Worm (Caenorhabditis elegans) whole organism, mixed stage, embryonic: Measurements from ENCODE around the gene clec-228.

Source experiments
- M03D4.4 ChIP-seq: sonication (generic microtip); optimal IDR thresholded peaks from 2 replicates; lab custom pipeline; 2017; ENCODE audit warnings: mild to moderate bottlenecking, missing genetic modification characterization, missing compliant biosample characterization
- blmp-1 ChIP-seq: fragments of 150-350 bp; optimal IDR thresholded peaks from 2 replicates; lab custom pipeline; 2014; ENCODE audit warnings: missing biosample characterization, missing genetic modification characterization
- ceh-39 ChIP-seq: fragments of 150-350 bp; optimal IDR thresholded peaks from 2 replicates; lab custom pipeline; 2014; ENCODE audit warnings: missing biosample characterization, missing genetic modification characterization
- ceh-43 ChIP-seq: fragments of 200-800 bp; sonication (Bioruptor generic); optimal IDR thresholded peaks from 2 replicates; lab custom pipeline; 2018; ENCODE audit warnings: mild to moderate bottlenecking, missing genetic modification characterization, moderate library complexity, missing compliant biosample characterization
- ceh-83 ChIP-seq: fragments of 200-800 bp; sonication (Bioruptor generic); optimal IDR thresholded peaks from 2 replicates; lab custom pipeline; 2018; ENCODE audit warnings: mild to moderate bottlenecking, missing genetic modification characterization, missing compliant biosample characterization
- ces-1 ChIP-seq: fragments of 150-350 bp; optimal IDR thresholded peaks from 2 replicates; lab custom pipeline; 2014; ENCODE audit warnings: missing biosample characterization, missing genetic modification reagents, missing genetic modification characterization
- cnd-1 ChIP-seq: fragments of 200-800 bp; sonication (Bioruptor generic); optimal IDR thresholded peaks from 2 replicates; lab custom pipeline; 2018; ENCODE audit warnings: mild to moderate bottlenecking, missing genetic modification characterization, missing compliant biosample characterization
- drap-1 ChIP-seq: fragments of 200-800 bp; sonication (Bioruptor generic); optimal IDR thresholded peaks from 3 replicates; lab custom pipeline; 2018; ENCODE audit warnings: mild to moderate bottlenecking, missing genetic modification characterization, missing compliant biosample characterization
- elt-1 ChIP-seq: sonication (generic microtip); optimal IDR thresholded peaks from 2 replicates; lab custom pipeline; 2017; ENCODE audit warnings: missing genetic modification characterization, mild to moderate bottlenecking, missing compliant biosample characterization, antibody characterized with exemption, moderate library complexity, borderline replicate concordance; ENCODE audit not compliant: insufficient read depth
- elt-3 ChIP-seq: fragments of 150-350 bp; optimal IDR thresholded peaks from 2 replicates; lab custom pipeline; 2014; ENCODE audit warnings: missing biosample characterization, missing genetic modification characterization
- flh-1 ChIP-seq: fragments of 200-800 bp; sonication (Bioruptor generic); optimal IDR thresholded peaks from 2 replicates; lab custom pipeline; 2018; ENCODE audit warnings: mild to moderate bottlenecking, missing genetic modification characterization, moderate library complexity, missing compliant biosample characterization
- ham-2 ChIP-seq: fragments of 200-800 bp; sonication (Bioruptor generic); optimal IDR thresholded peaks from 2 replicates; lab custom pipeline; 2018; ENCODE audit warnings: mild to moderate bottlenecking, missing genetic modification characterization, missing compliant biosample characterization
- hlh-1 ChIP-seq: fragments of 150-350 bp; optimal IDR thresholded peaks from 2 replicates; lab custom pipeline; 2014; ENCODE audit warnings: missing biosample characterization, missing genetic modification reagents, missing genetic modification characterization
- lin-13 ChIP-seq: fragments of 150-350 bp; optimal IDR thresholded peaks from 2 replicates; lab custom pipeline; 2014; ENCODE audit warnings: missing biosample characterization, missing genetic modification characterization
- lsy-2 ChIP-seq: fragments of 150-350 bp; optimal IDR thresholded peaks from 2 replicates; lab custom pipeline; 2014; ENCODE audit warnings: missing biosample characterization, missing genetic modification characterization
- mab-5 ChIP-seq: fragments of 150-350 bp; optimal IDR thresholded peaks from 2 replicates; lab custom pipeline; 2014; ENCODE audit warnings: missing biosample characterization, missing genetic modification characterization
- mep-1 ChIP-seq: fragments of 150-350 bp; optimal IDR thresholded peaks from 2 replicates; lab custom pipeline; 2017; ENCODE audit warnings: missing biosample characterization, missing genetic modification reagents, missing genetic modification characterization, inconsistent platforms
- mls-2 ChIP-seq: sonication (generic microtip); optimal IDR thresholded peaks from 2 replicates; lab custom pipeline; 2016; ENCODE audit warnings: mild to moderate bottlenecking, missing genetic modification characterization, moderate library complexity, missing compliant biosample characterization
- nhr-12 ChIP-seq: fragments of 150-350 bp; optimal IDR thresholded peaks from 2 replicates; lab custom pipeline; 2014; ENCODE audit warnings: missing biosample characterization, missing genetic modification characterization
- nhr-2 ChIP-seq: fragments of 150-350 bp; optimal IDR thresholded peaks from 2 replicates; lab custom pipeline; 2014; ENCODE audit warnings: missing biosample characterization, missing genetic modification characterization
- nhr-237 ChIP-seq: fragments of 150-350 bp; optimal IDR thresholded peaks from 2 replicates; lab custom pipeline; 2014; ENCODE audit warnings: missing biosample characterization, missing genetic modification characterization
- nhr-28 ChIP-seq: fragments of 150-350 bp; optimal IDR thresholded peaks from 2 replicates; lab custom pipeline; 2014; ENCODE audit warnings: missing biosample characterization, missing genetic modification characterization
- snpc-4 ChIP-seq: fragments of 150-350 bp; optimal IDR thresholded peaks from 2 replicates; lab custom pipeline; 2014; ENCODE audit warnings: missing biosample characterization, missing genetic modification characterization
- sptf-1 ChIP-seq: sonication (generic microtip); optimal IDR thresholded peaks from 2 replicates; lab custom pipeline; 2017; ENCODE audit warnings: mild to moderate bottlenecking, missing genetic modification characterization, moderate library complexity, missing compliant biosample characterization
- tbx-8 ChIP-seq: fragments of 200-800 bp; sonication (Bioruptor generic); optimal IDR thresholded peaks from 2 replicates; lab custom pipeline; 2018; ENCODE audit warnings: mild to moderate bottlenecking, missing genetic modification characterization, moderate library complexity, missing compliant biosample characterization
- unc-120 ChIP-seq: sonication (generic microtip); optimal IDR thresholded peaks from 2 replicates; lab custom pipeline; 2017; ENCODE audit warnings: missing genetic modification characterization, missing compliant biosample characterization; ENCODE audit not compliant: poor library complexity, severe bottlenecking
- unc-62 ChIP-seq: fragments of 150-350 bp; optimal IDR thresholded peaks from 2 replicates; lab custom pipeline; 2014; ENCODE audit warnings: missing biosample characterization, missing genetic modification reagents, missing genetic modification characterization
- zip-8 ChIP-seq: fragments of 150-350 bp; optimal IDR thresholded peaks from 2 replicates; lab custom pipeline; 2014; ENCODE audit warnings: missing biosample characterization, missing genetic modification characterization
- ztf-11 ChIP-seq: fragments of 150-350 bp; optimal IDR thresholded peaks from 2 replicates; lab custom pipeline; 2014; ENCODE audit warnings: missing biosample characterization, missing genetic modification characterization

clec-228 gene

DNA sequence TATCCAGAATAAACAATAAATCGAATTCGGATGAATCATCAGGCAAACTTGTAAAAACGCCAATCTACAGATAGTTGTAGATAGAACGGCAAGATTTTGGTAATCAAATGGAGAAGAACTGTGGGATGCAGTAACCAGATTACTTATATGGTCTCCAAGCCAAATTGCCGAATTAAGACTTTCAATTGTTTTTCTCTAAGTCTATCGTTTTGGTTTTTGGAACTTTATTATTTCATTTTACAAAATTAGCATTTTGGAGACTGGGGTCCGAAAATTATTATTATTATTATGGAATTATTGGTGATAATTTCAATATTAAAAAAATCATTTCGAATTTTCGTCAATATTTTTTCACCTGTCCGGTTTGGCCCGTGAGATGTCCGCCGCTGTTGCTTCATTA is at the start of gene clec-228:
Gene clec-228 (minus strand): TSS at position 101 of the 400 bp plus-strand sequence.
- no peak for TF ChIP-seq drap-1 (GFP tag; lab: Kevin White, UChicago)
- no peak for TF ChIP-seq unc-62
- no peak for TF ChIP-seq hlh-1
- no peak for TF ChIP-seq nhr-12 (tag; lab: Kevin White, UChicago)
- no peak for TF ChIP-seq blmp-1 (tag; lab: Kevin White, UChicago)
- TF ChIP-seq ztf-11 (tag; lab: Kevin White, UChicago), result no peak
- TF ChIP-seq ceh-39 (tag; lab: Kevin White, UChicago), result no peak
- no peak for TF ChIP-seq elt-3 (tag; lab: Kevin White, UChicago)
- TF ChIP-seq nhr-28, result no peak
- no peak for TF ChIP-seq nhr-2 (tag; lab: Kevin White, UChicago)
- no peak for TF ChIP-seq elt-1 (tag; lab: Kevin White, UChicago)
- no peak for TF ChIP-seq sptf-1 (tag; lab: Kevin White, UChicago)
- no peak for TF ChIP-seq nhr-237 (tag; lab: Kevin White, UChicago)
- TF ChIP-seq tbx-8 (GFP tag; lab: Kevin White, UChicago), result no peak
- TF ChIP-seq ceh-43, result no peak
- TF ChIP-seq ceh-83 (GFP tag; lab: Kevin White, UChicago), result no peak
- TF ChIP-seq unc-120 (tag; lab: Kevin White, UChicago), result no peak
- TF ChIP-seq mab-5, result no peak

DNA sequence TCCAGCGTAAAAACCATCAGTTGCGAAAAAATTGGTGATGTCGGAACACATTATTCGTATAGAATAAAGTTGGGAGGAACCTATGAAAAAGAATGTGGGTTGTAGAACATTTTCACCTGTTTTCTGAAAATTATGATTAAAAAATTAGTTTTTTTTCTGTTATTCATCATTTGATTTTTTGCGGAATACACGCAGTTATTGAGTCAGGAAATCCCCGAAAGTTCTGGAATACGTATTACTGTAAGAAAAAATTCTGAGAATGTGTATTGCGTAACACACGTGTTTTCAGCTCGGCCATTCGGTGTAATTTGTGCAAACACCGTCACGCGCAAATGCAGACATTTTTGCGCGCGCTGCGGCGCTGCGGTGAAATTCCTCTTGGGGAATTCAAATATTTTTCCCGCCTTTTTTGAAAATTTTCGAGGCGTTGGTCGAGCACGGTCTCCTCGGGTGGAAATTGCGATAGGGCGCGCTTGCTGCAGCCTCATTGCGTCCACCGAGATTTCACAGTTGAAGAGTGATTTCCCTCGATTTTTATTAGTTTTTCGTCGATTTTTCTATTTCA is 49.6 kb upstream of the clec-228 start, which contains the start of gene srh-170:
Gene srh-170 (minus strand): TSS at position 51 of the 565 bp plus-strand sequence.
- TF ChIP-seq zip-8 (tag; lab: Kevin White, UChicago) (peak; percentile 19), ceh-43 (no peak)

DNA sequence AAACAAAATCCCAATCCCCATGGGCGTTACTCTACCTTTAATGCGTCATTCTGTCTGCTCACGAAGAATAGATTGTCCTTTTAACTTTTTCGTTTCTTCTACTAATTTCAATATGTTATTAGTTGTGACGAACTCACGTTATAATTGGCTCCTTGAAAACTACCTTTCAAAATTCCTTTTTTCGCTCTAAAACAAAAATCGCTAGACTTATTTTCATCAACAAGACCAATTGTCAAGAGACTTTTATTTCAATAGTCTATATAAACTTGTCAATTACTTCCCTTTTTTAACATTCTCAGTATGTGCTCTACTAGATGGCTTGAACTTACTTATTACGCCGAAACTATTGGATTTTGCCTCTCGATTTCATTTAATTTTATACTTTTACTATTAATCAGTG is 45.5 kb upstream of the clec-228 start, which contains the start of gene str-102:
Gene str-102 (plus strand): TSS at position 301 of the 400 bp plus-strand sequence.
- TF ChIP-seq ces-1, result no peak

DNA sequence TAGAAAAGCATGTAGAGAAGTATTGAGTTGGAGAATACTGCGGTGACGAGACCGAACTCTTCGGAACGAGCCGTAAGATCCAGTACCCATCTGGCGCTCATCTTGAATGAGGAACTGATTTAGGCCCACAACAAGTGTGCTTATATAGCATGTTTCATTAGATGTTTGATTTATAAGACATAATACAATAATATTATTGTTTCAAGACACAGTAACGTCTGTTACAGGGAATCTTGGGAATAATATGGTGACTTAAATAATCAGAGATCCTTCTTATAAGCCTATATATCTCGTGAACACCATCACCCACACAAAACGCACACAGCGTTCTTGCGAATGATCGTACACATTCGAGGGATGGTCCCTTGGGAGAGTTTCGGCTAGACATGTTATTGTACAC is 44.5 kb upstream of the clec-228 start, which contains the start of gene str-88:
Gene str-88 (minus strand): TSS at position 101 of the 400 bp plus-strand sequence.
- TF ChIP-seq lin-13 (tag; lab: Kevin White, UChicago), result no peak
- no peak for TF ChIP-seq flh-1
- no peak for TF ChIP-seq lsy-2 (tag; lab: Kevin White, UChicago)
- TF ChIP-seq blmp-1 (tag; lab: Kevin White, UChicago), result no peak
- TF ChIP-seq mls-2 (tag; lab: Kevin White, UChicago), result no peak
- no peak for TF ChIP-seq tbx-8 (GFP tag; lab: Kevin White, UChicago)
- no peak for TF ChIP-seq nhr-12 (tag; lab: Kevin White, UChicago)
- no peak for TF ChIP-seq ceh-39 (tag; lab: Kevin White, UChicago)
- TF ChIP-seq snpc-4 (tag; lab: Kevin White, UChicago), result no peak
- TF ChIP-seq hlh-1, result no peak
- no peak for TF ChIP-seq ham-2 (GFP tag; lab: Kevin White, UChicago)
- no peak for TF ChIP-seq cnd-1
- no peak for TF ChIP-seq ceh-83 (GFP tag; lab: Kevin White, UChicago)
- no peak for TF ChIP-seq sptf-1 (tag; lab: Kevin White, UChicago)
- no peak for TF ChIP-seq elt-1 (tag; lab: Kevin White, UChicago)
- TF ChIP-seq M03D4.4 (tag; lab: Kevin White, UChicago), result no peak

DNA sequence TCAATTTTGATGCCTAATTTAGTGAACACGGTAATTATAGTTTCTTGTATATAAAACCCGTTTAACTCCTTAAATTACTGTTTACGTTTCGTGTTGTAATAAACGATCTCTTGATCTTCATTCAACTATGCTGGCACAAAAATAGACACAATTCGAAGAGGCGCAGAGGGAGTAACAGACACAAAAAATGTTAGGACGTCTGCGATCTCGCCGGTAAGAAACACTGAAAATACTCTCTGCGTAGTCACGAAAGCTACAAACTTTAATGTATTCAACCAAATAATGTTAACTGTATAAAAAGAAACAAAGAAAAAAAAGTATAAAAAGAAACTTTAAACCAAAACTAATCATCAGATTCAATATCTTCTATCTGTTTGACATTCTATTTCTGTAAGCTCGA is 41.6 kb upstream of the clec-228 start, which contains the start of gene dhs-23:
Gene dhs-23 (plus strand): TSS at position 363 of the 400 bp plus-strand sequence.
- no peak for TF ChIP-seq zip-8 (tag; lab: Kevin White, UChicago)
- TF ChIP-seq M03D4.4 (tag; lab: Kevin White, UChicago), result no peak
- no peak for TF ChIP-seq cnd-1
- TF ChIP-seq mep-1 (tag; lab: Kevin White, UChicago), result no peak
- no peak for TF ChIP-seq ztf-11 (tag; lab: Kevin White, UChicago)
- no peak for TF ChIP-seq mls-2 (tag; lab: Kevin White, UChicago)
- TF ChIP-seq, all 35 proteins: peak for 0

DNA sequence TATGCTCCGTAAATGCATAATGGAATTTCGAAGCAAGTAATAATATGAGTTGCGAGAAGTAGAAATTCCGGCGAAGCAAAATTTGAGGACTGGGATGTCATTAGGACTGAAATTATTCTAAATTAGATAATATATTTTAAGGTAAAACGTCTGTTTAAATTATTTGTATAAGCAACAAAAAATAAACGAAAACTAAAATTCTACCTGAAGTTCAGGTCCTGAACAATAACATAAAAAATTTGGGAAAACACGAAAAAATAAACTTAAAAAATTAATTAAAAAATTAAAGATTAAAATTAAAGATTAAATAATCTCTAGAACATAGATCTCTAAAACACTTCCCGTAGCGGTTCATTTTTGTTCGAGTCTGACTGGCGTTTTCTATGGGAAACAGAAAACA is 40.6 kb upstream of the clec-228 start, which contains the start of gene srh-251:
Gene srh-251 (minus strand): TSS at position 101 of the 400 bp plus-strand sequence.
- TF ChIP-seq nhr-28 (no peak), flh-1 (no peak)
